Fruit fly (Drosophila melanogaster) ovary, adult (tissue): Measurements from ENCODE around the gene CG14883.

Source experiments
- CG17801 ChIP-seq: fragments of 200-800 bp; optimal IDR thresholded peaks from 2 replicates; lab custom pipeline; 2019; ENCODE audit warnings: missing biosample characterization, mild to moderate bottlenecking, missing genetic modification characterization, moderate library complexity; ENCODE audit not compliant: partially characterized antibody

CG14883 gene

DNA sequence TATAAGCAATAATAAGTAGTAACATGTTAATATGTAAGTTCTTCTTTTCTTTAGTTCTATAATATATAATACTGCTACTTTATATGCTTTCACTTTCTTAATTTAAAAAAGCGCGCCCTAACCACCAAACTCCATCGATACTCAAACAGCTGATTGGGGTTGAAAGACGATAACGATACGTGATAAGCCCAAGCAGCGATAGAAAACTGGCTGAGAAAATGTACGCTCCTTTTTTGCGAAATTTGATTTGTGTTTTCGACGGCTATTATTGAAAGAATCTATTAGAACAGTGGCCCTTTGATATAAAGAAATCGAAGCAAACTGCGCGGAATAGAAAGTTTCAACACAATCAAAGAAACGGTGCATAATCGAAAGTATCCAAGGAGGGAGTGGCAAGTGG is at the start of gene CG14883:
Gene CG14883, plus strand, starts transcription at position 178 of the 400 bp plus-strand sequence.
- TF ChIP-seq CG17801 (GFP tag; lab: Kevin White, UChicago): no peak

- no peak for TF ChIP-seq CG17801 (GFP tag; lab: Kevin White, UChicago)
These were observed 49.2 kb upstream of the CG14883 start for dm6 chr3R:16406618-16407017.

DNA sequence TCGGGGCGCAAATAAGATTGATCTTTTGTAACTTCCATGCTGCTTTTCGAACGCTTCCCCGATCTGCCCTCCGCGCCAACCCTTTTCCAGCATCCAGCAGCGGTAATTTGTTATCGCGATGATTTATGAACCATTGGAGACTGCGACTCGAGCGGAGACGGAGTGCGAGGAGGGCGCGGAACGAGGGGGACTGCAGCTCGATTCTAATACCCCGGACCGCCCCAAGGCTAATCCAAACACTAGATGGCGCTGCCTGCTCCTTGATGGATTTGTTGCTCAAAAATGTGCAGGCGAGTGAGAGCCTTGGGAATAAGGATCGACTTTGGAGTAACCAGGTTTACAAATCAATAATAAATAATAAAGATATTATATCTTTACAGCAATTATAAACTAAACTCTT is 47.4 kb upstream of the CG14883 start:
- TF ChIP-seq CG17801 (GFP tag; lab: Kevin White, UChicago): no peak

- no peak for TF ChIP-seq CG17801 (GFP tag; lab: Kevin White, UChicago)
These were observed 45.1 kb upstream of the CG14883 start for dm6 chr3R:16410706-16411105.

DNA sequence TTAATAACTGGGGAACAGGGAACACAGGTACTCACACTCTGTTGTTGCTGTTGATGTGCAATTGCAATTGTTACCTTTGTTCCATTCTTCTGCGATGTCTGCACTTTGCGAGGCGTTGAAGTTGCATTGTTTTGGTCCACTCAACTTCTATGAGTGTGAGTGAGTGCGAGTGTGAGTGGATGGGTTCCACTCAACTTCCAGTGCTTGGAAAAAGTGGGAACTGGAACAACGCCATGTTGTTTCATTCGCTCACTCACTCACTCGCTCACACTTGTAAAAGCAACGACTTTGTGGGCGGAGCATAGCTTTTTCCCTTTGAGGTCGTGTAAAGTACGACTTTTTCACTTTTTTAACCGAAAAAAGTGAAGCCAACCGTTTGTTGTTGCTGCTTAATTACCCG is 42.1 kb upstream of the CG14883 start:
- TF ChIP-seq CG17801 (GFP tag; lab: Kevin White, UChicago): no peak

DNA sequence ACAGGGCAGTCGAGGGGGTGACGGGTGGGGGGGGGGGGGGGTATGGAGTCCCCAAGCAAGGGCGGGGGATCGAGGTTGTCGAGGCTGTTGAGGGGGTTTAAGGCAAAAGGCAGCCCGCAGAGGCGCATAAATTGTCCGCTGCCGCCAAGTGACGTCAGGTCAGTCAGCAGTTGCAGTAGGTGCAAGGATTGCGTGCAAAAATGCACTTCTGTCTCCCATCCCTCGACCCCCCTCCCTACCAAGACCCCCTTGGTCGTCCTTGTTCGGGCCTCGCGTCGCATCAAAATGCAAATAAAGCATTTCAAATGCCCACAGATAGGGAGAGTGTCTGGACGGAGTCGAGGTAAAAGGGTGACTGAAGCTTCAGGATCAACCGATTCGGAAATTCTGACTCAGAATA is 39.3 kb upstream of the CG14883 start:
- no peak for TF ChIP-seq CG17801 (GFP tag; lab: Kevin White, UChicago)

DNA sequence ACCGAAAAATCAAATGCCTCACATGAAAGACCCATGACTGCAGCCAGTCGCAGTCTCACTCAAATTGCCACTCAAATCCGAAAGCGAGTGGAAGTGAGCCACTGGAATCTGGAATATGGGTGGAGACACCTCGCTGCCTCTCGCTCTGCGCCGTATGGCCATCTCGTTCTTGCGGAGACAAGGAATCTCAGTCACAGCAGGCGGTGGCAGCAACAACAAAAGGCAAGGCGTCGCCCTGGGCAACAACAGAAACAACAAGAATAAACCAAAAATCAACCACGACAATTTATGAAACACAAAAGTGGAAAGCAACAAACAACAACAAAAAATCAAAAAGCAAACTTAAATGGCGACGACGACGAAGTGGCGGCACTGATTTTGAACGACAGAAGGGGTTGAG is 32.5 kb upstream of the CG14883 start:
- no peak for TF ChIP-seq CG17801 (GFP tag; lab: Kevin White, UChicago)

DNA sequence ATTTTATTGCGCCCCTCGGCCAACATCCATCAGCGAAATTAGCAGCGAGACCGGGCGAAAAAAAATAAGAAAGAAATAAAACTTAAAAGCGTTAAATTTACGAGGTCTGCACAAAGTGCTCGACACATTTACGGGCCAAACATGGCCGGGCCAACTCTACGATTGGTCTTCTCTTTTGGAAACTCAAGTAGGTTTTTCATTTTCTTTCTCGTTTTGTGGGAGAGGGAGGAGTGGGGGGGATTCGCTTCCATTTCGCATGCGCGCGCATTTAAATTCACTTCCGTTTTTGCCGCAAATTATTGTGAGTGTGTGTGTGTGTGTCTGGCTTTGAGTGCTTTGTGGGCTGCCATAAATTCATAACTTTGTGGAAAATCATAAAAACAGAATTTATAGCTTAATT is 28.3 kb upstream of the CG14883 start:
- no peak for TF ChIP-seq CG17801 (GFP tag; lab: Kevin White, UChicago)

DNA sequence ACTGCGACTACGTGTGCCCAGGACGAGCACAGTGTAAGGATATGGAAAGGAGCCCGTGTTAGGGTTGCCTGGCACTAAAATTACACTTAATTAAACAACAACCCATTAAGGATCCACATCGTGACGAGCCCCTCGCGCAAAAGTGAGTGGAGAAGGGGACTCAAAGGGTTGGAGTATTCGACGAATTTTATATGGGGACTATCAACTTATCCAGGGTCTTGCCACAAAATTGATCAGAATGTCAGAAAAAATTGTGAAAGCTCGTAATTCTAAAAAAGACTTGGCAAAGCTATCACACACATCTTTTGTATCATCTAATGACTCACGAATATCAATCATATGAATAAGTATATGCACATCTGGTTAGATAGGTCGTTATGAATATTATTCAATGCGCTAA is 25.5 kb upstream of the CG14883 start, which contains the start of gene CG31279:
Gene CG31279, plus strand, starts transcription at position 301 of the 400 bp plus-strand sequence.
- TF ChIP-seq CG17801 (GFP tag; lab: Kevin White, UChicago): no peak

- peak; percentile 25 for TF ChIP-seq CG17801 (GFP tag; lab: Kevin White, UChicago)
These were observed 24.1 kb upstream of the CG14883 start for dm6 chr3R:16431707-16432106.

- TF ChIP-seq CG17801 (GFP tag; lab: Kevin White, UChicago): peak; percentile 79
These were observed 23.2 kb upstream of the CG14883 start, which contains the start of gene Fntb for dm6 chr3R:16432665-16433065. TSS of gene Fntb (plus strand) at chr3R:16432998.

DNA sequence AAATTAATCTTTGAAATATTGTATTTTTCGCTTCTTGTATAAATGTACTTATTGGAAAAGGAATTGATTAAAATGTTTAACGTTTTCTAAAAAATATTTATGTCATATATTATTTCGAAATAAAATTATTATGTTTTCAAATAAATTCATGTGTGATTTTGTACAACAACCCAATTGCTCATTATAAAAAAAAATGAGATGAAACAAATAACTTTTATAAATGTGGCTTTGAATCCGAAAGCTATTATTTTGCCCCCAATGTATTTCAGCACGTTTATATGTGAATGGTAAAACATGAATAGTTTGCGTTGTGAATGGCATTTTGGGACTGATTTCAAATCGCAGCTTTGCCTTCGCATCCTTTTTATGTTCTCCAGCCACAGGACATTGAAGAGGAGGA is 21.3 kb upstream of the CG14883 start, which contains the start of gene CG14881:
Gene CG14881, plus strand, starts transcription at position 301 of the 400 bp plus-strand sequence.
- TF ChIP-seq CG17801 (GFP tag; lab: Kevin White, UChicago): no peak

DNA sequence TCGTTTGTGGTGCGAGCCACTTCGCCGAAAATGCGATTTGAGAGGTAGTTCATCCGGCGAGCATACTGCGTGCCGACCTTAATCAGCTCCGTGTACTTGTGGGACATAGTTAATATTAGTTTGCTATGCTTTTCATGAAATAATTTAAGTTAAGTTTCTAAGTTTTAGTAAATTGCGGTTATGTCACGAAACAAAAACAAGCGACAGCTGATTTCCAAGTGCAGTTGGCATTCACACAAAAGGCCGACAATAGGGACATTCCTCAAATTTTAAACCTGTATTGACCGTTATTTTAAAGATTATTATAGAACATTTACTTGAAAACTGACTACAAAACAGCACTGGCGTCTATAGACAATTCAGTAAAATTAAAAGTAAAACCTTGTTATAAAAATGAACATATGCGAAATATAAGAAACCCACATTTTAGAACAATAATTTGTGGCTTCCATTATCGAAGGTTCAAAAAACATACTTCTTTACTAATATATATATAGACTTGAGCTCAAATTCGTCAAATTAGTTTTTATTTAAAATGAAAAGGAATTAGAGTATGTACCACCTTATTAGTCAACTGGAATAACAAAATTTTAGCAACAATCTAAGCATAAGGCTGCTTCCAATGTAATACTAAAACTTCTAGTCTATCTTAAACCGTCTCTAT is 19.3 kb upstream of the CG14883 start, which contains the start of gene mRpS33:
Gene mRpS33, minus strand, starts transcription at position 224 of the 664 bp plus-strand sequence.
- TF ChIP-seq CG17801 (GFP tag; lab: Kevin White, UChicago): no peak

dm6 chr3R:16441367-16441923 is 14.4 kb upstream of the CG14883 start, which contains the start of gene ema:
TSS of gene ema (minus strand) at chr3R:16441661.
- TF ChIP-seq CG17801 (GFP tag; lab: Kevin White, UChicago): peak; percentile 61

dm6 chr3R:16442937-16443336 is 12.9 kb upstream of the CG14883 start, which contains the start of the genes Ttc1 and CG14882:
TSS of gene Ttc1 (minus strand) at chr3R:16443007.
TSS of gene CG14882 (plus strand) at chr3R:16443207.
- peak; percentile 87 for TF ChIP-seq CG17801 (GFP tag; lab: Kevin White, UChicago)

DNA sequence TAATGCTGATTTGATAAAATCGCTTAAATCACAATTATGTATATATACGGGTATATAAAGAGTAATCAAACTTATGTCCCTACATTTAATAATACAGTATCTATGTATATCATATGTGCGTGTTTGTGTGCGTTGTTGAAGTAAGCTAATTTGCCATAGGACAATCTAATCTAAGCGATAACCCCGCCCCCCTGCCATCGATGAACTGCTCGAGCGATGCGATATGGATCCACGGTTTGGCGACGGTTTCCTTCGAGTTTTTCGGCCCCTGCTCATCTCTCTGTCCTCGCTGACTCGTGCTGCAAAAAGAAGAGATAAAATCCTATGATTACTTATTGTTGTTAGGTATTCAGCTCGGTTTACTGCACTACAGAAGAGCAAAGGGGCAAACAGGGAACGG is 9.0 kb upstream of the CG14883 start:
- no peak for TF ChIP-seq CG17801 (GFP tag; lab: Kevin White, UChicago)
